Fruit fly (Drosophila melanogaster) whole organism, embryonic: ENCODE results near the gene CG4653.
A peak's percentile ranks its signal among the peaks of the same experiment; 100 is the strongest.

Experiments
- Bteb2 ChIP-seq: fragments of 200-800 bp; sonication (Bioruptor generic); optimal IDR thresholded peaks from 2 replicates; lab custom pipeline; 2016; ENCODE audit warnings: missing biosample characterization, missing genetic modification characterization
- CG10366 ChIP-seq: fragments of 200-800 bp; sonication (Bioruptor generic); IDR thresholded peaks from 2 replicates; pipeline ENCODE4 v1.3.6; 2022; ENCODE audit warnings: missing biosample characterization, missing genetic modification characterization
- CG11456 ChIP-seq: fragments of 200-800 bp; sonication (Bioruptor generic); IDR thresholded peaks from 3 replicates; pipeline ENCODE4 v1.3.6; 2022; ENCODE audit warnings: missing biosample characterization, missing genetic modification characterization
- CG11504 ChIP-seq: fragments of 200-800 bp; sonication (Bioruptor generic); optimal IDR thresholded peaks from 3 replicates; lab custom pipeline; 2019; ENCODE audit warnings: missing biosample characterization, mild to moderate bottlenecking, missing genetic modification characterization, moderate library complexity
- CG12391 ChIP-seq: fragments of 200-800 bp; sonication (Bioruptor generic); optimal IDR thresholded peaks from 3 replicates; lab custom pipeline; 2018; ENCODE audit warnings: missing biosample characterization, mild to moderate bottlenecking, missing genetic modification characterization, moderate library complexity
- CG16779 ChIP-seq: fragments of 200-800 bp; sonication (Bioruptor generic); IDR thresholded peaks from 2 replicates; pipeline ENCODE4 v1.3.6; 2022; ENCODE audit warnings: missing biosample characterization, missing genetic modification characterization
- CG17359 ChIP-seq: fragments of 200-800 bp; sonication (Bioruptor generic); optimal IDR thresholded peaks from 3 replicates; lab custom pipeline; 2018; ENCODE audit warnings: missing biosample characterization, mild to moderate bottlenecking, missing genetic modification characterization, moderate library complexity
- CG17385 ChIP-seq: fragments of 200-800 bp; sonication (Bioruptor generic); optimal IDR thresholded peaks from 3 replicates; lab custom pipeline; 2018; ENCODE audit warnings: missing biosample characterization, mild to moderate bottlenecking, missing genetic modification characterization
- CG18599 ChIP-seq: fragments of 200-800 bp; sonication (Bioruptor generic); optimal IDR thresholded peaks from 3 replicates; lab custom pipeline; 2017; ENCODE audit warnings: missing biosample characterization, missing genetic modification characterization, mild to moderate bottlenecking, moderate library complexity, missing genetic modification reagents
- CG18764 ChIP-seq: fragments of 200-800 bp; sonication (Bioruptor generic); optimal IDR thresholded peaks from 3 replicates; lab custom pipeline; 2016; ENCODE audit warnings: missing biosample characterization, missing genetic modification characterization
- CG2120 ChIP-seq: fragments of 200-800 bp; sonication (Bioruptor generic); optimal IDR thresholded peaks from 3 replicates; lab custom pipeline; 2016; ENCODE audit warnings: missing biosample characterization, missing genetic modification characterization
- CG2199 ChIP-seq: fragments of 200-800 bp; sonication (Bioruptor generic); IDR thresholded peaks from 3 replicates; pipeline ENCODE4 v1.3.6; 2022; ENCODE audit warnings: missing biosample characterization, missing genetic modification characterization
- CG2889 ChIP-seq: fragments of 200-800 bp; sonication (Bioruptor generic); IDR thresholded peaks from 3 replicates; pipeline ENCODE4 v1.3.6; 2022; ENCODE audit warnings: missing biosample characterization, missing genetic modification characterization
- CG30020 ChIP-seq: fragments of 200-800 bp; optimal IDR thresholded peaks from 2 replicates; lab custom pipeline; 2019; ENCODE audit warnings: missing biosample characterization, mild to moderate bottlenecking, missing genetic modification characterization, moderate library complexity
- CG3065 ChIP-seq: fragments of 200-800 bp; sonication (Bioruptor generic); optimal IDR thresholded peaks from 2 replicates; lab custom pipeline; 2016; ENCODE audit warnings: missing biosample characterization, missing genetic modification characterization
- CG31365 ChIP-seq: fragments of 200-800 bp; sonication (Bioruptor generic); optimal IDR thresholded peaks from 2 replicates; lab custom pipeline; 2018; ENCODE audit warnings: missing biosample characterization, mild to moderate bottlenecking, missing genetic modification characterization
- CG31441 ChIP-seq: fragments of 200-800 bp; sonication (Bioruptor generic); IDR thresholded peaks from 2 replicates; pipeline ENCODE4 v1.3.6; 2022; ENCODE audit warnings: missing biosample characterization, missing genetic modification characterization
- CG32772 ChIP-seq: fragments of 200-800 bp; sonication (Bioruptor generic); IDR thresholded peaks from 2 replicates; pipeline ENCODE4 v1.3.6; 2022; ENCODE audit warnings: missing biosample characterization, missing genetic modification characterization
- CG4328 ChIP-seq: fragments of 200-800 bp; sonication (Bioruptor generic); optimal IDR thresholded peaks from 3 replicates; lab custom pipeline; 2017; ENCODE audit warnings: missing biosample characterization, missing genetic modification reagents, missing genetic modification characterization
- CG4404 ChIP-seq: fragments of 200-800 bp; sonication (Bioruptor generic); IDR thresholded peaks from 2 replicates; pipeline ENCODE4 v1.3.6; 2022; ENCODE audit warnings: missing biosample characterization, missing genetic modification characterization
- CG6254 ChIP-seq: fragments of 200-800 bp; sonication (Bioruptor generic); optimal IDR thresholded peaks from 3 replicates; lab custom pipeline; 2017; ENCODE audit warnings: mild to moderate bottlenecking, missing biosample characterization, missing genetic modification reagents, missing genetic modification characterization
- CG6689 ChIP-seq: fragments of 200-800 bp; sonication (Bioruptor generic); IDR thresholded peaks from 2 replicates; pipeline ENCODE4 v1.3.6; 2022; ENCODE audit warnings: missing biosample characterization, missing genetic modification characterization
- CG6791 ChIP-seq: fragments of 200-800 bp; sonication (Bioruptor generic); IDR thresholded peaks from 3 replicates; pipeline ENCODE4 v1.3.6; 2022; ENCODE audit warnings: missing biosample characterization, missing genetic modification characterization; ENCODE audit not compliant: partially characterized antibody
- CG7745 ChIP-seq: fragments of 200-800 bp; sonication (Bioruptor generic); optimal IDR thresholded peaks from 2 replicates; lab custom pipeline; 2018; ENCODE audit warnings: missing biosample characterization, mild to moderate bottlenecking, missing genetic modification characterization, moderate library complexity
- CG8388 ChIP-seq: fragments of 200-800 bp; sonication (Bioruptor generic); optimal IDR thresholded peaks from 2 replicates; lab custom pipeline; 2019; ENCODE audit warnings: missing biosample characterization, mild to moderate bottlenecking, missing genetic modification characterization, moderate library complexity
- Dek ChIP-seq: fragments of 200-800 bp; sonication (Bioruptor generic); optimal IDR thresholded peaks from 3 replicates; lab custom pipeline; 2019; ENCODE audit warnings: missing biosample characterization, mild to moderate bottlenecking, missing genetic modification characterization, moderate library complexity
- Eip74EF ChIP-seq, 2 experiments: fragments of 200-800 bp in 1 of 2; fragments of >200 bp in 1 of 2; sonication (Bioruptor generic) in 1 of 2; optimal IDR thresholded peaks; 2 replicates each; lab custom pipeline; 2017 to 2019; ENCODE audit warnings: missing biosample characterization in 2 of 2, missing genetic modification characterization in 2 of 2, mild to moderate bottlenecking in 1 of 2, moderate library complexity in 1 of 2
- HmgZ ChIP-seq: fragments of 200-800 bp; sonication (Bioruptor generic); optimal IDR thresholded peaks from 2 replicates; lab custom pipeline; 2018; ENCODE audit warnings: missing biosample characterization, mild to moderate bottlenecking, missing genetic modification characterization
- Med ChIP-seq: fragments of 200-800 bp; sonication (Bioruptor generic); peaks from one replicate; lab custom pipeline; 2016; ENCODE audit warnings: missing biosample characterization, missing genetic modification characterization, mild to moderate bottlenecking, inconsistent platforms, moderate library complexity
- PHDP ChIP-seq: fragments of 200-800 bp; sonication (Bioruptor generic); optimal IDR thresholded peaks from 3 replicates; lab custom pipeline; 2018; ENCODE audit warnings: missing biosample characterization, mild to moderate bottlenecking, missing genetic modification characterization, moderate library complexity
- ab ChIP-seq: fragments of 200-800 bp; sonication (Bioruptor generic); optimal IDR thresholded peaks from 2 replicates; lab custom pipeline; 2016; ENCODE audit warnings: missing biosample characterization, missing genetic modification characterization
- ara ChIP-seq: fragments of 200-800 bp; sonication (Bioruptor generic); IDR thresholded peaks from 2 replicates; pipeline ENCODE4 v1.3.6; 2022; ENCODE audit warnings: missing biosample characterization, missing genetic modification characterization
- bbx ChIP-seq: fragments of 200-800 bp; sonication (Bioruptor generic); IDR thresholded peaks from 2 replicates; pipeline ENCODE4 v1.3.6; 2022; ENCODE audit warnings: missing biosample characterization, missing genetic modification characterization; ENCODE audit not compliant: partially characterized antibody
- br ChIP-seq: fragments of >200 bp; optimal IDR thresholded peaks from 2 replicates; lab custom pipeline; 2017
- crc ChIP-seq: fragments of 200-800 bp; sonication (Bioruptor generic); optimal IDR thresholded peaks from 2 replicates; lab custom pipeline; 2016; ENCODE audit warnings: missing biosample characterization, missing genetic modification characterization
- crol ChIP-seq: fragments of 200-800 bp; sonication (Bioruptor generic); IDR thresholded peaks from 2 replicates; pipeline ENCODE4 v1.3.6; 2022; ENCODE audit warnings: missing biosample characterization, missing genetic modification characterization
- disco-r ChIP-seq: fragments of 200-800 bp; sonication (Bioruptor generic); optimal IDR thresholded peaks from 2 replicates; lab custom pipeline; 2016; ENCODE audit warnings: missing biosample characterization, missing genetic modification characterization
- fd96Cb ChIP-seq: fragments of 200-800 bp; sonication (Bioruptor generic); optimal IDR thresholded peaks from 2 replicates; lab custom pipeline; 2018; ENCODE audit warnings: missing biosample characterization, mild to moderate bottlenecking, missing genetic modification characterization, moderate library complexity
- grau ChIP-seq: fragments of 200-800 bp; optimal IDR thresholded peaks from 3 replicates; lab custom pipeline; 2019; ENCODE audit warnings: missing biosample characterization, mild to moderate bottlenecking, missing genetic modification characterization, moderate library complexity
- hbn ChIP-seq: fragments of 200-800 bp; sonication (Bioruptor generic); IDR thresholded peaks from 2 replicates; pipeline ENCODE4 v1.3.6; 2022; ENCODE audit warnings: missing biosample characterization, missing genetic modification characterization; ENCODE audit not compliant: partially characterized antibody
- lbe ChIP-seq: fragments of 200-800 bp; sonication (Bioruptor generic); optimal IDR thresholded peaks from 2 replicates; lab custom pipeline; 2016; ENCODE audit warnings: missing biosample characterization, mild to moderate bottlenecking, missing genetic modification characterization
- lilli ChIP-seq: fragments of 200-800 bp; sonication (Bioruptor generic); optimal IDR thresholded peaks from 3 replicates; lab custom pipeline; 2016; ENCODE audit warnings: missing biosample characterization, missing genetic modification characterization
- pum ChIP-seq: fragments of 200-800 bp; sonication (Bioruptor generic); optimal IDR thresholded peaks from 2 replicates; lab custom pipeline; 2016; ENCODE audit warnings: missing biosample characterization, missing genetic modification characterization
- row ChIP-seq: fragments of 200-800 bp; sonication (Bioruptor generic); IDR thresholded peaks from 3 replicates; pipeline ENCODE4 v1.3.6; 2022; ENCODE audit warnings: missing biosample characterization, missing genetic modification characterization
- sens ChIP-seq: fragments of 200-800 bp; sonication (Bioruptor generic); peaks from one replicate; lab custom pipeline; 2016; ENCODE audit warnings: missing biosample characterization, missing genetic modification characterization
- sr ChIP-seq: fragments of 200-800 bp; sonication (Bioruptor generic); IDR thresholded peaks from 3 replicates; pipeline ENCODE4 v1.3.6; 2022; ENCODE audit warnings: missing biosample characterization, missing genetic modification characterization
- sug ChIP-seq: fragments of 200-800 bp; optimal IDR thresholded peaks from 2 replicates; lab custom pipeline; 2019; ENCODE audit warnings: missing biosample characterization, mild to moderate bottlenecking, missing genetic modification characterization, moderate library complexity
- tio ChIP-seq: fragments of 200-800 bp; sonication (Bioruptor generic); optimal IDR thresholded peaks from 2 replicates; lab custom pipeline; 2017; ENCODE audit warnings: missing biosample characterization, missing genetic modification characterization, inconsistent platforms
- tll ChIP-seq, 2 experiments: fragments of 200-800 bp in 1 of 2; fragments of >200 bp in 1 of 2; sonication (Bioruptor generic) in 1 of 2; optimal IDR thresholded peaks; 2 replicates each; lab custom pipeline; 2017 to 2019; ENCODE audit warnings: missing biosample characterization in 2 of 2, missing genetic modification characterization in 2 of 2, mild to moderate bottlenecking in 1 of 2, moderate library complexity in 1 of 2
- vfl ChIP-seq: fragments of 200-800 bp; sonication (Bioruptor generic); optimal IDR thresholded peaks from 2 replicates; lab custom pipeline; 2016; ENCODE audit warnings: missing biosample characterization, missing genetic modification characterization

The CG4653 gene

DNA sequence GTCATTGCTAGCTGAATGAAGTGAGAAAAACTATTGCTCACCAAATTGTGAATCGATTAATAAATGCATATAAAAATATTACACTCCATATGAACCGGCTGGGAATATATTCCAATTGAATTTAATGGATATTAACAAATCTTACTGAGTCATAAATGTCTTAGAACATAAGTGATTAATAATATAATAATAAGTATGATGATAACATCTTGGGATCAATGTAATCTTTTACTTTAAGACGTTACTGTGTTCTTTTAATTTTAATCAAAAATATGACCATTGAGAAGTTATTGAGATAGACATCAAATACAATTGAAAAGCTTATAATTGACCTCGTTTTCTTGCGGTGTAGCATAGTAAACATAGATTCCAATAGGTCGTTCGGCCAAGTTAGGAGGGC, 11.6 kb upstream of the CG4653 start (continued):
- TF ChIP-seq CG6254: no peak
- TF ChIP-seq CG7745 (tag; lab: Kevin White, UChicago): no peak
- peak; percentile 34 for TF ChIP-seq CG11504 (tag; lab: Kevin White, UChicago)
- TF ChIP-seq tio: no peak
- peak; percentile 39 for TF ChIP-seq CG17385 (GFP tag; lab: Kevin White, UChicago)
- no peak for TF ChIP-seq bbx (GFP tag; lab: Robert Waterston, UW)
- peak; percentile 1 for TF ChIP-seq CG18599 (GFP tag; lab: Kevin White, UChicago)
- peak; percentile 55 for TF ChIP-seq grau (tag; lab: Kevin White, UChicago)
- TF ChIP-seq row (GFP tag; lab: Robert Waterston, UW): 0 out of 3 replicates have a peak, but pooled peaks have one; percentile 33
- peak; percentile 37 for TF ChIP-seq CG2120 (GFP tag; lab: Kevin White, UChicago)
- TF ChIP-seq CG6791 (GFP tag; lab: Robert Waterston, UW): no peak
- TF ChIP-seq hbn (GFP tag; lab: Robert Waterston, UW): no peak
- peak; percentile 48 for TF ChIP-seq CG12391 (tag; lab: Kevin White, UChicago)
- no peak for TF ChIP-seq tll (GFP tag; optimal IDR thresholded peaks at IDR 0.05; lab: Kevin White, UChicago)
- 0 out of 2 replicates have a peak, but pooled peaks have one; percentile 8 for TF ChIP-seq CG6689 (GFP tag; lab: Robert Waterston, UW)
- TF ChIP-seq CG10366 (GFP tag; lab: Robert Waterston, UW): 0 out of 2 replicates have a peak, but pooled peaks have one; percentile 11
- TF ChIP-seq CG31441 (GFP tag; lab: Robert Waterston, UW): peak; percentile 37; the same call in 1 of the 2 replicates
- no peak for TF ChIP-seq CG18764 (GFP tag; lab: Kevin White, UChicago)
- TF ChIP-seq Eip74EF (GFP tag; optimal IDR thresholded peaks at IDR 0.05; lab: Kevin White, UChicago): peak in 1 of 2 experiments; percentile 25
- peak; percentile 3 for TF ChIP-seq HmgZ (tag; lab: Kevin White, UChicago)
- TF ChIP-seq PHDP (tag; lab: Kevin White, UChicago): peak; percentile 12
- no peak for TF ChIP-seq crc (GFP tag; lab: Kevin White, UChicago)
- TF ChIP-seq lilli (GFP tag; lab: Kevin White, UChicago): no peak
- TF ChIP-seq Dek: peak; percentile 18
- TF ChIP-seq Bteb2 (GFP tag; lab: Kevin White, UChicago): no peak
- TF ChIP-seq CG8388 (GFP tag; lab: Kevin White, UChicago): peak; percentile 13
- TF ChIP-seq br (lab: Kevin White, UChicago): no peak
- TF ChIP-seq ara (GFP tag; lab: Robert Waterston, UW): no peak
- TF ChIP-seq sug (tag; lab: Kevin White, UChicago): peak; percentile 23
- TF ChIP-seq pum (GFP tag; lab: Kevin White, UChicago): no peak

DNA sequence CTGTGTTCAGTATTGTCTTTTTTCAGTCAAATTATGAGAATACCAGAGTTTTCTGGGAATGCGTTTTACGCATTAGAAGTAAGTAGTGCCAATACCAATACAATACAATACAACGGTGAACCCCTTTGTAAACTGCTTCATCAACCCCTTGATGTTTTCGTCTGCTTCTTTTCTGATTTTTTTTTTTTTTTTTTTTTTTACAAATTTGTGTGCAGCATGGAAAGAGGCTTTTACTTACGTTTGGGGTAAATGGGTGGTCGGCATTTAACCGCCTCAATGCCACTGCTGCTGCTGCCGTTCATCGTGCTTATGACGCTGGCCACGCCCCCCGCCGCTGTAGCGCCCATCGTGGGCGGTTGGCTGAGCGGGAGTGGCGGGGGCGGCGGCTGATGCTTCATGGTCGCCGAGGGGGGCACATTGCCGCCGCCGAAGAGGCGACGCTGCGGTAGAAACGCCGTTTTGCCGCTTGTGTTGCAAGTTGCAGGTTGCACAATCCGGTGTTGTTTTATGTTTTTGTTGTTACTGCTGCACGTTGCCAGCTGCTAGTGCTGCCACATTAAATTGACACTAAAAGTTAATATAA, 10.0 kb upstream of the CG4653 start:
- TF ChIP-seq CG4404 (GFP tag; lab: Robert Waterston, UW) (peak; percentile 10; the same call in 1 of the 2 replicates), CG4328 (GFP tag; lab: Kevin White, UChicago) (no peak), fd96Cb (tag; lab: Kevin White, UChicago) (no peak), lbe (GFP tag; lab: Kevin White, UChicago) (no peak), CG2889 (GFP tag; lab: Robert Waterston, UW) (no peak), CG31365 (tag; lab: Kevin White, UChicago) (peak; percentile 2), ab (GFP tag; lab: Kevin White, UChicago) (no peak), CG11456 (GFP tag; lab: Robert Waterston, UW) (0 out of 3 replicates have a peak, but pooled peaks have one; percentile 56), CG16779 (GFP tag; lab: Robert Waterston, UW) (0 out of 2 replicates have a peak, but pooled peaks have one; percentile 4), sr (GFP tag; lab: Robert Waterston, UW) (peak; percentile 72), vfl (GFP tag; lab: Kevin White, UChicago) (no peak), CG2199 (GFP tag; lab: Robert Waterston, UW) (peak; percentile 52; the same call in 1 of the 3 replicates), Med (GFP tag; lab: Kevin White, UChicago) (peak; percentile 56), CG17359 (peak; percentile 58), sens (peak; percentile 43), CG32772 (peak; percentile 65), CG3065 (GFP tag; lab: Kevin White, UChicago) (peak; percentile 19), CG30020 (tag; lab: Kevin White, UChicago) (no peak), crol (GFP tag; lab: Robert Waterston, UW) (peak; percentile 80), disco-r (GFP tag; lab: Kevin White, UChicago) (no peak)
